Fruit fly (Drosophila melanogaster) whole organism, embryonic: ENCODE measurements around the gene rho-5.

ENCODE experiments used
- Adf1 ChIP-seq: fragments of 200-800 bp; sonication (Bioruptor generic); IDR thresholded peaks from 2 replicates; pipeline ENCODE4 v1.3.6; 2022; ENCODE audit warnings: missing biosample characterization, missing genetic modification characterization
- B-H1 ChIP-seq: fragments of 200-800 bp; sonication (Bioruptor generic); IDR thresholded peaks from 3 replicates; pipeline ENCODE4 v1.3.6; 2022; ENCODE audit warnings: missing biosample characterization, missing genetic modification characterization
- CG10462 ChIP-seq: fragments of 200-800 bp; sonication (Bioruptor generic); optimal IDR thresholded peaks from 2 replicates; lab custom pipeline; 2016; ENCODE audit warnings: missing biosample characterization, missing genetic modification characterization
- CG11504 ChIP-seq: fragments of 200-800 bp; sonication (Bioruptor generic); optimal IDR thresholded peaks from 3 replicates; lab custom pipeline; 2019; ENCODE audit warnings: missing biosample characterization, mild to moderate bottlenecking, missing genetic modification characterization, moderate library complexity
- CG12104 ChIP-seq: fragments of 200-800 bp; sonication (Bioruptor generic); optimal IDR thresholded peaks from 3 replicates; lab custom pipeline; 2016; ENCODE audit warnings: missing biosample characterization, missing genetic modification characterization
- CG13624 ChIP-seq: fragments of 200-800 bp; sonication (Bioruptor generic); optimal IDR thresholded peaks from 2 replicates; lab custom pipeline; 2016; ENCODE audit warnings: missing biosample characterization, missing genetic modification characterization
- CG13894 ChIP-seq: fragments of 200-800 bp; sonication (Bioruptor generic); optimal IDR thresholded peaks from 3 replicates; lab custom pipeline; 2018; ENCODE audit warnings: missing biosample characterization, mild to moderate bottlenecking, missing genetic modification characterization, moderate library complexity
- CG1529 ChIP-seq: fragments of 200-800 bp; sonication (Bioruptor generic); optimal IDR thresholded peaks from 3 replicates; lab custom pipeline; 2018; ENCODE audit warnings: missing biosample characterization, missing genetic modification characterization
- CG15514 ChIP-seq: fragments of 200-800 bp; sonication (Bioruptor generic); optimal IDR thresholded peaks from 3 replicates; lab custom pipeline; 2017; ENCODE audit warnings: missing biosample characterization, missing genetic modification characterization, mild to moderate bottlenecking, moderate library complexity, missing genetic modification reagents
- CG17361 ChIP-seq: fragments of 200-800 bp; sonication (Bioruptor generic); IDR thresholded peaks from 3 replicates; pipeline ENCODE4 v1.3.6; 2022; ENCODE audit warnings: missing biosample characterization, missing genetic modification characterization
- CG17612 ChIP-seq: fragments of 200-800 bp; sonication (Bioruptor generic); IDR thresholded peaks from 2 replicates; pipeline ENCODE4 v1.3.6; 2022; ENCODE audit warnings: missing biosample characterization, missing genetic modification characterization
- CG18262 ChIP-seq: fragments of 200-800 bp; optimal IDR thresholded peaks from 3 replicates; lab custom pipeline; 2019; ENCODE audit warnings: missing biosample characterization, mild to moderate bottlenecking, missing genetic modification characterization, moderate library complexity
- CG30020 ChIP-seq: fragments of 200-800 bp; optimal IDR thresholded peaks from 2 replicates; lab custom pipeline; 2019; ENCODE audit warnings: missing biosample characterization, mild to moderate bottlenecking, missing genetic modification characterization, moderate library complexity
- CG3163 ChIP-seq: fragments of 200-800 bp; sonication (Bioruptor generic); optimal IDR thresholded peaks from 3 replicates; lab custom pipeline; 2016; ENCODE audit warnings: missing biosample characterization, missing genetic modification characterization
- CG34376 ChIP-seq: fragments of 200-800 bp; sonication (Bioruptor generic); optimal IDR thresholded peaks from 2 replicates; lab custom pipeline; 2018; ENCODE audit warnings: missing biosample characterization, mild to moderate bottlenecking, missing genetic modification characterization
- CG6765 ChIP-seq: fragments of 200-800 bp; sonication (Bioruptor generic); optimal IDR thresholded peaks from 3 replicates; lab custom pipeline; 2017; ENCODE audit warnings: missing biosample characterization, mild to moderate bottlenecking, missing genetic modification characterization
- CG8281 ChIP-seq: fragments of 200-800 bp; sonication (Bioruptor generic); optimal IDR thresholded peaks from 2 replicates; lab custom pipeline; 2018; ENCODE audit warnings: missing biosample characterization, mild to moderate bottlenecking, missing genetic modification characterization, moderate library complexity
- CG8478 ChIP-seq: fragments of >200 bp; optimal IDR thresholded peaks from 2 replicates; lab custom pipeline; 2018
- CG9215 ChIP-seq: fragments of 200-800 bp; sonication (Bioruptor generic); IDR thresholded peaks from 2 replicates; pipeline ENCODE4 v1.3.6; 2022; ENCODE audit warnings: missing biosample characterization, missing genetic modification characterization
- CG9437 ChIP-seq: fragments of 200-800 bp; sonication (Bioruptor generic); optimal IDR thresholded peaks from 2 replicates; lab custom pipeline; 2018; ENCODE audit warnings: missing biosample characterization, mild to moderate bottlenecking, missing genetic modification characterization
- CG9797 ChIP-seq: fragments of 200-800 bp; sonication (Bioruptor generic); optimal IDR thresholded peaks from 3 replicates; lab custom pipeline; 2018; ENCODE audit warnings: missing biosample characterization, mild to moderate bottlenecking, missing genetic modification characterization
- Elba2 ChIP-seq: fragments of 200-800 bp; sonication (Bioruptor generic); optimal IDR thresholded peaks from 3 replicates; lab custom pipeline; 2016; ENCODE audit warnings: missing biosample characterization, missing genetic modification characterization
- Gug ChIP-seq: fragments of 200-800 bp; sonication (Bioruptor generic); IDR thresholded peaks from 4 replicates; pipeline ENCODE4 v1.3.6; 2022; ENCODE audit warnings: missing biosample characterization, missing genetic modification characterization
- HHEX ChIP-seq: fragments of 200-800 bp; sonication (Bioruptor generic); optimal IDR thresholded peaks from 3 replicates; lab custom pipeline; 2017; ENCODE audit warnings: missing biosample characterization, mild to moderate bottlenecking, missing genetic modification characterization, missing genetic modification reagents
- HLH3B ChIP-seq: fragments of 200-800 bp; sonication (Bioruptor generic); IDR thresholded peaks from 2 replicates; pipeline ENCODE4 v1.3.6; 2022; ENCODE audit warnings: missing biosample characterization, missing genetic modification characterization
- Lim3 ChIP-seq: fragments of 200-800 bp; sonication (Bioruptor generic); IDR thresholded peaks from 2 replicates; pipeline ENCODE4 v1.3.6; 2022; ENCODE audit warnings: missing biosample characterization, missing genetic modification characterization
- Neu2 ChIP-seq: fragments of 200-800 bp; sonication (Bioruptor generic); optimal IDR thresholded peaks from 3 replicates; lab custom pipeline; 2016; ENCODE audit warnings: missing biosample characterization, missing genetic modification characterization, borderline replicate concordance
- Rfx ChIP-seq: fragments of 200-800 bp; sonication (Bioruptor generic); IDR thresholded peaks from 2 replicates; pipeline ENCODE4 v1.3.6; 2022; ENCODE audit warnings: missing biosample characterization, missing genetic modification characterization
- Sin3A ChIP-seq: fragments of >200 bp; optimal IDR thresholded peaks from 2 replicates; lab custom pipeline; 2018
- Sry-δ ChIP-seq: fragments of 200-800 bp; sonication (Bioruptor generic); optimal IDR thresholded peaks from 2 replicates; lab custom pipeline; 2016; ENCODE audit warnings: missing biosample characterization, missing genetic modification characterization
- YL-1 ChIP-seq: fragments of 200-800 bp; sonication (Bioruptor generic); optimal IDR thresholded peaks from 3 replicates; lab custom pipeline; 2017; ENCODE audit warnings: missing biosample characterization, mild to moderate bottlenecking, missing genetic modification characterization
- bsh ChIP-seq, 2 experiments: fragments of 200-800 bp; sonication (Bioruptor generic); optimal IDR thresholded peaks; 2 replicates each; lab custom pipeline; 2017 to 2018; ENCODE audit warnings: mild to moderate bottlenecking in 2 of 2, missing biosample characterization in 2 of 2, missing genetic modification characterization in 2 of 2, moderate library complexity in 1 of 2
- caup ChIP-seq: fragments of 200-800 bp; sonication (Bioruptor generic); optimal IDR thresholded peaks from 3 replicates; lab custom pipeline; 2017; ENCODE audit warnings: missing biosample characterization, mild to moderate bottlenecking, missing genetic modification characterization, moderate library complexity; ENCODE audit not compliant: severe bottlenecking
- chm ChIP-seq: fragments of 200-800 bp; sonication (Bioruptor generic); IDR thresholded peaks from 2 replicates; pipeline ENCODE4 v1.3.6; 2022; ENCODE audit warnings: missing biosample characterization, missing genetic modification characterization
- dm ChIP-seq: fragments of 200-800 bp; sonication (Bioruptor generic); optimal IDR thresholded peaks from 3 replicates; lab custom pipeline; 2016; ENCODE audit warnings: missing biosample characterization, missing genetic modification characterization
- fd64A ChIP-seq: fragments of 200-800 bp; sonication (Bioruptor generic); optimal IDR thresholded peaks from 3 replicates; lab custom pipeline; 2018; ENCODE audit warnings: missing biosample characterization, mild to moderate bottlenecking, missing genetic modification characterization
- ftz-f1 ChIP-seq: fragments of 200-800 bp; sonication (Bioruptor generic); optimal IDR thresholded peaks from 2 replicates; lab custom pipeline; 2016; ENCODE audit warnings: missing biosample characterization, missing genetic modification characterization
- grn ChIP-seq: fragments of 200-800 bp; sonication (Bioruptor generic); optimal IDR thresholded peaks from 3 replicates; lab custom pipeline; 2017; ENCODE audit warnings: missing biosample characterization, missing genetic modification characterization
- hkb ChIP-seq, 2 experiments: fragments of 200-800 bp in 1 of 2; fragments of >200 bp in 1 of 2; sonication (Bioruptor generic) in 1 of 2; IDR thresholded peaks in 1 of 2; optimal IDR thresholded peaks in 1 of 2; 2 replicates each; pipeline versions ENCODE4 v1.3.6 to Lab custom; 2017 to 2022; ENCODE audit warnings: missing biosample characterization in 1 of 2, missing genetic modification characterization in 1 of 2
- ind ChIP-seq: fragments of 200-800 bp; sonication (Bioruptor generic); optimal IDR thresholded peaks from 3 replicates; lab custom pipeline; 2016; ENCODE audit warnings: missing biosample characterization, missing genetic modification characterization
- lov ChIP-seq, 2 experiments: fragments of 200-800 bp in 1 of 2; fragments of >200 bp in 1 of 2; sonication (Bioruptor generic) in 1 of 2; IDR thresholded peaks in 1 of 2; optimal IDR thresholded peaks in 1 of 2; 2 replicates in 1 of 2; 3 replicates in 1 of 2; pipeline versions ENCODE4 v1.3.6 to Lab custom; 2017 to 2022; ENCODE audit warnings: missing biosample characterization in 1 of 2, missing genetic modification characterization in 1 of 2
- onecut ChIP-seq: fragments of 200-800 bp; sonication (Bioruptor generic); IDR thresholded peaks from 2 replicates; pipeline ENCODE4 v1.3.6; 2022; ENCODE audit warnings: missing biosample characterization, missing genetic modification characterization
- sd ChIP-seq: fragments of 200-800 bp; sonication (Bioruptor generic); optimal IDR thresholded peaks from 3 replicates; lab custom pipeline; 2018; ENCODE audit warnings: missing biosample characterization, mild to moderate bottlenecking, missing genetic modification characterization, moderate library complexity
- sima ChIP-seq: fragments of 200-800 bp; sonication (Bioruptor generic); optimal IDR thresholded peaks from 2 replicates; lab custom pipeline; 2016; ENCODE audit warnings: missing biosample characterization, missing genetic modification characterization
- sisA ChIP-seq: fragments of 200-800 bp; sonication (Bioruptor generic); IDR thresholded peaks from 2 replicates; pipeline ENCODE4 v1.3.6; 2022; ENCODE audit warnings: missing biosample characterization, missing genetic modification characterization
- tio ChIP-seq: fragments of 200-800 bp; sonication (Bioruptor generic); optimal IDR thresholded peaks from 2 replicates; lab custom pipeline; 2017; ENCODE audit warnings: missing biosample characterization, missing genetic modification characterization, inconsistent platforms
- ttk ChIP-seq: fragments of 200-800 bp; sonication (Bioruptor generic); IDR thresholded peaks from 2 replicates; pipeline ENCODE4 v2.1.2; 2022; ENCODE audit warnings: missing biosample characterization, missing genetic modification characterization
- tx ChIP-seq: fragments of 200-800 bp; sonication (Bioruptor generic); optimal IDR thresholded peaks from 2 replicates; lab custom pipeline; 2016; ENCODE audit warnings: missing biosample characterization, missing genetic modification characterization
- zen2 ChIP-seq: fragments of 200-800 bp; sonication (Bioruptor generic); IDR thresholded peaks from 3 replicates; pipeline ENCODE4 v1.3.6; 2022; ENCODE audit warnings: missing biosample characterization, missing genetic modification characterization; ENCODE audit not compliant: partially characterized antibody

rho-5 gene

dm6 chr2L:10413251-10414127 is 39.8 kb upstream of the rho-5 start, which contains the start of the genes CG5355 and Klp31E (continued):
- TF ChIP-seq Rfx (GFP tag; lab: Robert Waterston, UW) (peak; percentile 53), Adf1 (no peak), ttk (GFP tag; lab: Robert Waterston, UW) (no peak), ind (GFP tag; lab: Kevin White, UChicago) (peak; percentile 55), CG10462 (peak; percentile 24), Sry-δ (GFP tag; lab: Kevin White, UChicago) (peak; percentile 69), CG13624 (peak; percentile 52), sd (tag; lab: Kevin White, UChicago) (no peak), sima (no peak), onecut (GFP tag; lab: Robert Waterston, UW) (no peak), CG30020 (tag; lab: Kevin White, UChicago) (peak; percentile 95), YL-1 (peak; percentile 41), CG9215 (GFP tag; lab: Robert Waterston, UW) (no peak), B-H1 (GFP tag; lab: Robert Waterston, UW) (0 out of 3 replicates have a peak, but pooled peaks have one; percentile 45), tx (GFP tag; lab: Kevin White, UChicago) (peak; percentile 13), grn (GFP tag; lab: Kevin White, UChicago) (no peak), CG17612 (GFP tag; lab: Robert Waterston, UW) (no peak), lov (optimal IDR thresholded peaks at IDR 0.05; lab: Kevin White, UChicago) (no peak), lov (GFP tag; IDR thresholded peaks at IDR 0.05; lab: Robert Waterston, UW) (no peak), Gug (GFP tag; lab: Robert Waterston, UW) (no peak), HHEX (GFP tag; lab: Kevin White, UChicago) (peak; percentile 54), CG3163 (GFP tag; lab: Kevin White, UChicago) (peak; percentile 31), dm (GFP tag; lab: Kevin White, UChicago) (peak; percentile 18), CG12104 (GFP tag; lab: Kevin White, UChicago) (peak; percentile 69), zen2 (GFP tag; lab: Robert Waterston, UW) (peak; percentile 63; the same call in 2 of the 3 replicates), Lim3 (GFP tag; lab: Robert Waterston, UW) (no peak), CG17361 (GFP tag; lab: Robert Waterston, UW) (peak; percentile 95), CG1529 (GFP tag; lab: Kevin White, UChicago) (peak; percentile 1), sisA (GFP tag; lab: Robert Waterston, UW) (no peak), CG13894 (tag; lab: Kevin White, UChicago) (no peak), Sin3A (no peak), CG18262 (tag; lab: Kevin White, UChicago) (peak; percentile 86), CG8281 (no peak), chm (peak; percentile 34), ftz-f1 (GFP tag; lab: Kevin White, UChicago) (no peak), HLH3B (GFP tag; lab: Robert Waterston, UW) (no peak), CG9437 (GFP tag; lab: Kevin White, UChicago) (peak; percentile 78), Neu2 (GFP tag; lab: Kevin White, UChicago) (peak; percentile 87), CG6765 (peak; percentile 7), CG34376 (GFP tag; lab: Kevin White, UChicago) (no peak), hkb (optimal IDR thresholded peaks at IDR 0.05; lab: Kevin White, UChicago) (no peak), hkb (GFP tag; IDR thresholded peaks at IDR 0.05; lab: Robert Waterston, UW) (0 out of 2 replicates have a peak, but pooled peaks have one; percentile 24), Elba2 (GFP tag; lab: Kevin White, UChicago) (no peak), caup (peak; percentile 61), CG11504 (peak; percentile 79), CG15514 (GFP tag; lab: Kevin White, UChicago) (peak; percentile 39), CG9797 (GFP tag; lab: Kevin White, UChicago) (peak; percentile 34), tio (GFP tag; lab: Kevin White, UChicago) (no peak), bsh (GFP tag; optimal IDR thresholded peaks at IDR 0.05; lab: Kevin White, UChicago) (peak in 1 of 2 experiments; percentile 58), CG8478 (lab: Kevin White, UChicago) (no peak), fd64A (GFP tag; lab: Kevin White, UChicago) (no peak)
